Worm (Caenorhabditis elegans) whole organism, L1 larva: ENCODE results near the gene F49F1.14.

Experiments used
- dsc-1 ChIP-seq: sonication (generic microtip); optimal IDR thresholded peaks from 2 replicates; lab custom pipeline; 2016; ENCODE audit warnings: mild to moderate bottlenecking, missing genetic modification characterization, missing compliant biosample characterization
- elt-3 ChIP-seq, 6 experiments: fragments of 150-350 bp in 1 of 6; sonication (generic microtip); optimal IDR thresholded peaks; 2 replicates each; lab custom pipeline; 2017 to 2018; ENCODE audit warnings: missing biosample characterization in 6 of 6, missing genetic modification characterization in 6 of 6, inconsistent platforms in 1 of 6
- lin-39 ChIP-seq: fragments of 150-350 bp; optimal IDR thresholded peaks from 2 replicates; lab custom pipeline; 2014; ENCODE audit warnings: missing biosample characterization, missing genetic modification reagents, missing genetic modification characterization
- skn-1 ChIP-seq: fragments of 150-350 bp; optimal IDR thresholded peaks from 2 replicates; lab custom pipeline; 2014; ENCODE audit warnings: missing biosample characterization, missing genetic modification characterization
- unc-62 ChIP-seq: fragments of 150-350 bp; optimal IDR thresholded peaks from 2 replicates; lab custom pipeline; 2014; ENCODE audit warnings: missing biosample characterization, missing genetic modification reagents, missing genetic modification characterization
- ztf-11 ChIP-seq, 2 experiments: sonication (generic microtip); optimal IDR thresholded peaks; 2 replicates each; lab custom pipeline; 2016 to 2017; ENCODE audit warnings: missing genetic modification characterization in 2 of 2, missing biosample characterization in 1 of 2, missing compliant biosample characterization in 1 of 2

DNA sequence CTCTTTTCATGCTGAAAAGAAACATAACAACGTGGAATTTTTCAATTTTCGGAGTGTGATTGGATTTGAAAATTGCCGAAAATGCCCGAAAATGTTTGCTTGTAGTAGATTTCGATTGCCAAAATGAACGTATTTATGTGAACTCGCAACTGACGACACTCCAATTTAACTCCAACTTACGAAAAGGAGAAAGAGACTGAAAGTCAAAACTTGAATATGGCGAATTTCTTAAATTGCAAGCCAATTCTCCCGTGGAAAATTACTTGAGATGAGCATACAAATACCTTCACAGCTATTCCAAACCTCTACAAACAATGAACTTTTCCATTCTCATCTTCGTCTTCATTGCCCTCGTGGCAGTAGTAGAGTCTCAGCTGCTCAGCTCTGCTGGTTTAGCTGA lies 29.7 kb downstream of the F49F1.14 start:
- TF ChIP-seq dsc-1 (tag; lab: Kevin White, UChicago) = no peak
- no peak for TF ChIP-seq ztf-11 (tag; optimal IDR thresholded peaks at IDR 0.05; lab: Kevin White, UChicago)
- no peak for TF ChIP-seq elt-3 (tag; optimal IDR thresholded peaks at IDR 0.05; lab: Kevin White, UChicago)
- TF ChIP-seq unc-62 (GFP tag; lab: Kevin White, UChicago) = no peak
- TF ChIP-seq lin-39 = no peak
- TF ChIP-seq skn-1 (tag; lab: Kevin White, UChicago) = no peak
